Worm (Caenorhabditis elegans) whole organism, L3 larva: Measurements from ENCODE around the gene F45E10.2.

Experiments
- R02D3.7 ChIP-seq: fragments of 150-350 bp; optimal IDR thresholded peaks from 2 replicates; lab custom pipeline; 2014; ENCODE audit warnings: missing biosample characterization, missing genetic modification characterization
- ZK546.5 ChIP-seq: sonication (generic microtip); optimal IDR thresholded peaks from 2 replicates; lab custom pipeline; 2017; ENCODE audit warnings: missing biosample characterization, missing genetic modification characterization
- aly-2 ChIP-seq: fragments of 150-350 bp; optimal IDR thresholded peaks from 2 replicates; lab custom pipeline; 2014; ENCODE audit warnings: missing biosample characterization, missing genetic modification characterization
- ama-1 ChIP-seq: fragments of 150-350 bp; optimal IDR thresholded peaks from 2 replicates; lab custom pipeline; 2018
- ceh-16 ChIP-seq: sonication (generic microtip); optimal IDR thresholded peaks from 2 replicates; lab custom pipeline; 2017; ENCODE audit warnings: missing biosample characterization, missing genetic modification characterization
- ceh-28 ChIP-seq: fragments of 150-350 bp; optimal IDR thresholded peaks from 2 replicates; lab custom pipeline; 2014; ENCODE audit warnings: missing biosample characterization, missing genetic modification reagents, missing genetic modification characterization
- ceh-82 ChIP-seq: fragments of 150-350 bp; optimal IDR thresholded peaks from 2 replicates; lab custom pipeline; 2014; ENCODE audit warnings: missing biosample characterization, missing genetic modification characterization
- ceh-9 ChIP-seq: sonication (generic microtip); optimal IDR thresholded peaks from 2 replicates; lab custom pipeline; 2018; ENCODE audit warnings: missing biosample characterization, missing genetic modification characterization
- daf-12 ChIP-seq: fragments of 150-350 bp; optimal IDR thresholded peaks from 2 replicates; lab custom pipeline; 2014; ENCODE audit warnings: missing biosample characterization, missing genetic modification reagents, missing genetic modification characterization
- egl-5 ChIP-seq: fragments of 150-350 bp; optimal IDR thresholded peaks from 2 replicates; lab custom pipeline; 2017; ENCODE audit warnings: missing biosample characterization, missing genetic modification reagents, missing genetic modification characterization, inconsistent platforms
- elt-1 ChIP-seq: fragments of 150-350 bp; optimal IDR thresholded peaks from 2 replicates; lab custom pipeline; 2014; ENCODE audit warnings: missing biosample characterization, missing genetic modification characterization
- elt-2 ChIP-seq: sonication (generic microtip); optimal IDR thresholded peaks from 2 replicates; lab custom pipeline; 2016; ENCODE audit warnings: missing genetic modification reagents, mild to moderate bottlenecking, missing genetic modification characterization, missing compliant biosample characterization
- elt-3 ChIP-seq, 3 experiments: fragments of 150-350 bp in 1 of 3; sonication (generic microtip) in 2 of 3; optimal IDR thresholded peaks; 2 replicates in 2 of 3; 4 replicates in 1 of 3; lab custom pipeline; 2014 to 2017; ENCODE audit warnings: missing biosample characterization in 3 of 3, missing genetic modification characterization in 3 of 3
- eor-1 ChIP-seq, 2 experiments: fragments of 150-350 bp; optimal IDR thresholded peaks; 2 replicates each; lab custom pipeline; 2014 to 2018; ENCODE audit warnings: missing biosample characterization in 2 of 2, missing genetic modification characterization in 2 of 2
- fkh-10 ChIP-seq: sonication (generic microtip); optimal IDR thresholded peaks from 2 replicates; lab custom pipeline; 2017; ENCODE audit warnings: missing biosample characterization, missing genetic modification reagents, missing genetic modification characterization
- fkh-2 ChIP-seq: fragments of 150-350 bp; optimal IDR thresholded peaks from 2 replicates; lab custom pipeline; 2014; ENCODE audit warnings: missing biosample characterization, missing genetic modification reagents, missing genetic modification characterization
- fos-1 ChIP-seq: fragments of 150-350 bp; optimal IDR thresholded peaks from 2 replicates; lab custom pipeline; 2014; ENCODE audit warnings: missing biosample characterization, missing genetic modification characterization
- hmg-11 ChIP-seq: sonication (generic microtip); optimal IDR thresholded peaks from 2 replicates; lab custom pipeline; 2016; ENCODE audit warnings: missing genetic modification characterization, missing compliant biosample characterization
- jun-1 ChIP-seq: fragments of 150-350 bp; optimal IDR thresholded peaks from 2 replicates; lab custom pipeline; 2014; ENCODE audit warnings: missing biosample characterization, missing genetic modification reagents, missing genetic modification characterization
- lin-15B ChIP-seq: fragments of 150-350 bp; optimal IDR thresholded peaks from 2 replicates; lab custom pipeline; 2014; ENCODE audit warnings: missing biosample characterization, missing genetic modification characterization
- lin-39 ChIP-seq: fragments of 150-350 bp; optimal IDR thresholded peaks from 2 replicates; lab custom pipeline; 2018; ENCODE audit warnings: missing biosample characterization, missing genetic modification reagents, missing genetic modification characterization
- lsy-12 ChIP-seq: sonication (generic microtip); optimal IDR thresholded peaks from 2 replicates; lab custom pipeline; 2016; ENCODE audit warnings: mild to moderate bottlenecking, missing genetic modification characterization, missing compliant biosample characterization
- mdl-1 ChIP-seq: fragments of 150-350 bp; optimal IDR thresholded peaks from 2 replicates; lab custom pipeline; 2014; ENCODE audit warnings: missing biosample characterization, missing genetic modification characterization
- mml-1 ChIP-seq: fragments of 150-350 bp; sonication (generic microtip); optimal IDR thresholded peaks from 3 replicates; lab custom pipeline; 2014; ENCODE audit warnings: missing biosample characterization, missing genetic modification characterization
- nfya-1 ChIP-seq: sonication (generic microtip); optimal IDR thresholded peaks from 2 replicates; lab custom pipeline; 2017; ENCODE audit warnings: missing genetic modification characterization, mild to moderate bottlenecking, missing compliant biosample characterization, antibody characterized with exemption, moderate library complexity; ENCODE audit not compliant: insufficient read depth
- nhr-11 ChIP-seq: fragments of 150-350 bp; optimal IDR thresholded peaks from 2 replicates; lab custom pipeline; 2014; ENCODE audit warnings: missing biosample characterization, missing genetic modification characterization
- nhr-12 ChIP-seq: fragments of 150-350 bp; optimal IDR thresholded peaks from 2 replicates; lab custom pipeline; 2014; ENCODE audit warnings: missing biosample characterization, missing genetic modification characterization
- nhr-23 ChIP-seq: fragments of 150-350 bp; optimal IDR thresholded peaks from 2 replicates; lab custom pipeline; 2014; ENCODE audit warnings: missing biosample characterization, missing genetic modification reagents, missing genetic modification characterization
- nhr-237 ChIP-seq: fragments of 150-350 bp; optimal IDR thresholded peaks from 2 replicates; lab custom pipeline; 2014; ENCODE audit warnings: missing biosample characterization, missing genetic modification characterization
- nhr-25 ChIP-seq: sonication (generic microtip); optimal IDR thresholded peaks from 2 replicates; lab custom pipeline; 2017; ENCODE audit warnings: missing biosample characterization, missing genetic modification characterization
- nhr-28 ChIP-seq: fragments of 150-350 bp; optimal IDR thresholded peaks from 2 replicates; lab custom pipeline; 2014; ENCODE audit warnings: missing biosample characterization, missing genetic modification characterization
- nhr-43 ChIP-seq: sonication (generic microtip); optimal IDR thresholded peaks from 2 replicates; lab custom pipeline; 2016; ENCODE audit warnings: mild to moderate bottlenecking, missing genetic modification characterization, missing compliant biosample characterization; ENCODE audit not compliant: poor library complexity, severe bottlenecking
- nhr-76 ChIP-seq: fragments of 150-350 bp; sonication (generic microtip); optimal IDR thresholded peaks from 5 replicates; lab custom pipeline; 2014; ENCODE audit warnings: missing biosample characterization, missing genetic modification characterization
- nhr-77 ChIP-seq: fragments of 150-350 bp; optimal IDR thresholded peaks from 2 replicates; lab custom pipeline; 2014; ENCODE audit warnings: missing biosample characterization, missing genetic modification characterization
- pha-4 ChIP-seq: fragments of 150-350 bp; optimal IDR thresholded peaks from 2 replicates; lab custom pipeline; 2014; ENCODE audit warnings: missing biosample characterization, missing genetic modification reagents, missing genetic modification characterization
- sea-2 ChIP-seq: fragments of 150-350 bp; sonication (generic microtip); optimal IDR thresholded peaks from 4 replicates; lab custom pipeline; 2014; ENCODE audit warnings: missing biosample characterization, missing genetic modification reagents, missing genetic modification characterization
- skn-1 ChIP-seq: fragments of 150-350 bp; optimal IDR thresholded peaks from 2 replicates; lab custom pipeline; 2014; ENCODE audit warnings: missing biosample characterization, missing genetic modification characterization
- snpc-4 ChIP-seq: fragments of 150-350 bp; optimal IDR thresholded peaks from 2 replicates; lab custom pipeline; 2014; ENCODE audit warnings: missing biosample characterization, missing genetic modification characterization
- tbx-2 ChIP-seq: sonication (generic microtip); optimal IDR thresholded peaks from 2 replicates; lab custom pipeline; 2016; ENCODE audit warnings: mild to moderate bottlenecking, missing genetic modification characterization, missing compliant biosample characterization
- unc-39 ChIP-seq: sonication (generic microtip); optimal IDR thresholded peaks from 4 replicates; lab custom pipeline; 2017; ENCODE audit warnings: missing biosample characterization, missing genetic modification characterization
- unc-62 ChIP-seq: fragments of 150-350 bp; sonication (generic microtip); optimal IDR thresholded peaks from 4 replicates; lab custom pipeline; 2014; ENCODE audit warnings: missing biosample characterization, missing genetic modification reagents, missing genetic modification characterization
- zag-1 ChIP-seq: fragments of 150-350 bp; optimal IDR thresholded peaks from 2 replicates; lab custom pipeline; 2014; ENCODE audit warnings: missing biosample characterization, missing genetic modification characterization
- ztf-11 ChIP-seq: fragments of 150-350 bp; optimal IDR thresholded peaks from 2 replicates; lab custom pipeline; 2014; ENCODE audit warnings: missing biosample characterization, missing genetic modification characterization
- ztf-4 ChIP-seq: fragments of 150-350 bp; optimal IDR thresholded peaks from 2 replicates; lab custom pipeline; 2014; ENCODE audit warnings: missing biosample characterization, missing genetic modification characterization

The F45E10.2 gene

ce11 chrII:11057256-11057655 is 2.1 kb upstream of the F45E10.2 start:
- no peak for TF ChIP-seq nhr-11 (tag; lab: Kevin White, UChicago)
- no peak for TF ChIP-seq nhr-12 (tag; lab: Kevin White, UChicago)
- no peak for TF ChIP-seq fkh-2
- TF ChIP-seq nhr-23 (tag; lab: Kevin White, UChicago): peak; percentile 30
- no peak for TF ChIP-seq mdl-1
- TF ChIP-seq zag-1: no peak
- no peak for TF ChIP-seq nhr-77 (tag; lab: Kevin White, UChicago)
- TF ChIP-seq, all 47 proteins: peak for 1

- TF ChIP-seq mdl-1: no peak
- no peak for TF ChIP-seq pha-4 (tag; lab: Kevin White, UChicago)
- no peak for TF ChIP-seq nhr-43 (tag; lab: Kevin White, UChicago)
- TF ChIP-seq elt-2: no peak
- TF ChIP-seq fkh-10 (GFP tag; lab: Kevin White, UChicago): no peak
- TF ChIP-seq zag-1: no peak
- TF ChIP-seq nhr-12 (tag; lab: Kevin White, UChicago): no peak
- TF ChIP-seq unc-39 (tag; lab: Kevin White, UChicago): no peak
- no peak for TF ChIP-seq ztf-11 (tag; lab: Kevin White, UChicago)
- TF ChIP-seq eor-1 (tag; optimal IDR thresholded peaks at IDR 0.05; lab: Kevin White, UChicago): no peak
- no peak for TF ChIP-seq ama-1 (lab: Kevin White, UChicago)
- TF ChIP-seq ceh-28: no peak
- no peak for TF ChIP-seq lin-15B
- TF ChIP-seq nhr-77 (tag; lab: Kevin White, UChicago): no peak
- TF ChIP-seq ceh-82 (tag; lab: Kevin White, UChicago): no peak
- TF ChIP-seq lsy-12 (tag; lab: Kevin White, UChicago): no peak
- no peak for TF ChIP-seq nhr-237 (tag; lab: Kevin White, UChicago)
- TF ChIP-seq nhr-11 (tag; lab: Kevin White, UChicago): no peak
- no peak for TF ChIP-seq hmg-11
- TF ChIP-seq lin-39 (tag; lab: Kevin White, UChicago): no peak
Measured at ce11 chrII:11052526-11052925, 2.6 kb downstream of the F45E10.2 start.

ce11 chrII:11050678-11051077 is 4.4 kb downstream of the F45E10.2 start:
- TF ChIP-seq elt-2 (no peak), ceh-16 (tag; lab: Kevin White, UChicago) (no peak), jun-1 (tag; lab: Kevin White, UChicago) (no peak), ztf-4 (no peak), nfya-1 (tag; lab: Kevin White, UChicago) (no peak), fkh-2 (no peak), mdl-1 (no peak), unc-39 (tag; lab: Kevin White, UChicago) (no peak), lin-15B (no peak), aly-2 (tag; lab: Kevin White, UChicago) (no peak), egl-5 (tag; lab: Kevin White, UChicago) (no peak), snpc-4 (tag; lab: Kevin White, UChicago) (no peak), R02D3.7 (tag; lab: Kevin White, UChicago) (no peak), tbx-2 (tag; lab: Kevin White, UChicago) (no peak), nhr-12 (tag; lab: Kevin White, UChicago) (no peak)

ce11 chrII:11049876-11050275 is 5.2 kb downstream of the F45E10.2 start, which contains the start of the genes sdhd-1 and ilkp-1:
sdhd-1 (minus strand) TSS chrII:11049913.
ilkp-1 (plus strand) TSS chrII:11050255.
- no peak for TF ChIP-seq skn-1 (tag; lab: Kevin White, UChicago)
- no peak for TF ChIP-seq ceh-82 (tag; lab: Kevin White, UChicago)
- TF ChIP-seq ceh-16 (tag; lab: Kevin White, UChicago): no peak
- peak; percentile 67 for TF ChIP-seq nfya-1 (tag; lab: Kevin White, UChicago)
- no peak for TF ChIP-seq elt-3 (tag; optimal IDR thresholded peaks at IDR 0.05; lab: Kevin White, UChicago)
- no peak for TF ChIP-seq nhr-28 (tag; lab: Kevin White, UChicago)
- TF ChIP-seq aly-2 (tag; lab: Kevin White, UChicago): no peak
- TF ChIP-seq nhr-77 (tag; lab: Kevin White, UChicago): no peak
- no peak for TF ChIP-seq fos-1 (tag; lab: Kevin White, UChicago)
- TF ChIP-seq nhr-25: peak; percentile 39
- TF ChIP-seq ZK546.5 (tag; lab: Kevin White, UChicago): no peak
- TF ChIP-seq pha-4 (tag; lab: Kevin White, UChicago): no peak
- TF ChIP-seq snpc-4 (tag; lab: Kevin White, UChicago): peak; percentile 3
- TF ChIP-seq elt-2: peak; percentile 18
- no peak for TF ChIP-seq zag-1
- TF ChIP-seq ceh-28: peak; percentile 0
- peak; percentile 42 for TF ChIP-seq lin-39 (tag; lab: Kevin White, UChicago)
- TF ChIP-seq tbx-2 (tag; lab: Kevin White, UChicago): no peak
- TF ChIP-seq lin-15B: peak; percentile 57
- no peak for TF ChIP-seq unc-62 (GFP tag; lab: Kevin White, UChicago)
- TF ChIP-seq mdl-1: no peak
- no peak for TF ChIP-seq mml-1 (tag; lab: Kevin White, UChicago)
- no peak for TF ChIP-seq daf-12 (tag; lab: Kevin White, UChicago)
- TF ChIP-seq nhr-23 (tag; lab: Kevin White, UChicago): peak; percentile 50
- no peak for TF ChIP-seq ztf-4
- no peak for TF ChIP-seq ama-1 (lab: Kevin White, UChicago)
- no peak for TF ChIP-seq fkh-10 (GFP tag; lab: Kevin White, UChicago)
- TF ChIP-seq fkh-2: no peak
- no peak for TF ChIP-seq sea-2 (GFP tag; lab: Kevin White, UChicago)
- no peak for TF ChIP-seq elt-1 (tag; lab: Kevin White, UChicago)
- TF ChIP-seq nhr-76 (tag; lab: Kevin White, UChicago): no peak
- no peak for TF ChIP-seq unc-39 (tag; lab: Kevin White, UChicago)
- no peak for TF ChIP-seq nhr-11 (tag; lab: Kevin White, UChicago)
- TF ChIP-seq ceh-9: no peak
- TF ChIP-seq R02D3.7 (tag; lab: Kevin White, UChicago): no peak
- no peak for TF ChIP-seq eor-1 (tag; optimal IDR thresholded peaks at IDR 0.05; lab: Kevin White, UChicago)
